Fruit fly (Drosophila melanogaster) whole organism, embryonic: ENCODE results near the gene CG42366.

Experiments used
- ATbp ChIP-seq: fragments of 200-800 bp; sonication (Bioruptor generic); optimal IDR thresholded peaks from 2 replicates; lab custom pipeline; 2017; ENCODE audit warnings: missing biosample characterization, mild to moderate bottlenecking, missing genetic modification characterization, missing genetic modification reagents
- B-H2 ChIP-seq: fragments of 200-800 bp; sonication (Bioruptor generic); optimal IDR thresholded peaks from 2 replicates; lab custom pipeline; 2018; ENCODE audit warnings: missing biosample characterization, mild to moderate bottlenecking, missing genetic modification characterization
- Bdp1 ChIP-seq: fragments of 200-800 bp; sonication (Bioruptor generic); optimal IDR thresholded peaks from 3 replicates; lab custom pipeline; 2016; ENCODE audit warnings: missing biosample characterization, missing genetic modification characterization
- CG10565 ChIP-seq: fragments of 200-800 bp; sonication (Bioruptor generic); optimal IDR thresholded peaks from 3 replicates; lab custom pipeline; 2016; ENCODE audit warnings: missing biosample characterization, mild to moderate bottlenecking, missing genetic modification characterization
- CG11504 ChIP-seq: fragments of 200-800 bp; sonication (Bioruptor generic); optimal IDR thresholded peaks from 3 replicates; lab custom pipeline; 2019; ENCODE audit warnings: missing biosample characterization, mild to moderate bottlenecking, missing genetic modification characterization, moderate library complexity
- CG11695 ChIP-seq: fragments of 200-800 bp; sonication (Bioruptor generic); IDR thresholded peaks from 3 replicates; pipeline ENCODE4 v1.3.6; 2022; ENCODE audit warnings: missing biosample characterization, missing genetic modification characterization
- CG12391 ChIP-seq: fragments of 200-800 bp; sonication (Bioruptor generic); optimal IDR thresholded peaks from 3 replicates; lab custom pipeline; 2018; ENCODE audit warnings: missing biosample characterization, mild to moderate bottlenecking, missing genetic modification characterization, moderate library complexity
- CG13775 ChIP-seq: fragments of 200-800 bp; sonication (Bioruptor generic); optimal IDR thresholded peaks from 3 replicates; lab custom pipeline; 2017; ENCODE audit warnings: missing biosample characterization, mild to moderate bottlenecking, missing genetic modification characterization
- CG15073 ChIP-seq: fragments of 200-800 bp; sonication (Bioruptor generic); optimal IDR thresholded peaks from 2 replicates; lab custom pipeline; 2016; ENCODE audit warnings: missing biosample characterization, missing genetic modification characterization
- CG15269 ChIP-seq: fragments of 200-800 bp; sonication (Bioruptor generic); optimal IDR thresholded peaks from 2 replicates; lab custom pipeline; 2018; ENCODE audit warnings: missing biosample characterization, mild to moderate bottlenecking, missing genetic modification characterization, moderate library complexity
- CG1603 ChIP-seq: fragments of 200-800 bp; sonication (Bioruptor generic); optimal IDR thresholded peaks from 2 replicates; lab custom pipeline; 2019; ENCODE audit warnings: missing biosample characterization, mild to moderate bottlenecking, missing genetic modification characterization, moderate library complexity
- CG17568 ChIP-seq: fragments of 200-800 bp; sonication (Bioruptor generic); optimal IDR thresholded peaks from 2 replicates; lab custom pipeline; 2018; ENCODE audit warnings: missing biosample characterization, mild to moderate bottlenecking, missing genetic modification characterization, moderate library complexity
- CG30403 ChIP-seq: fragments of 200-800 bp; sonication (Bioruptor generic); optimal IDR thresholded peaks from 3 replicates; lab custom pipeline; 2016; ENCODE audit warnings: missing biosample characterization, missing genetic modification characterization
- CG4404 ChIP-seq: fragments of 200-800 bp; sonication (Bioruptor generic); IDR thresholded peaks from 2 replicates; pipeline ENCODE4 v1.3.6; 2022; ENCODE audit warnings: missing biosample characterization, missing genetic modification characterization
- CG4424 ChIP-seq: fragments of 200-800 bp; sonication (Bioruptor generic); optimal IDR thresholded peaks from 3 replicates; lab custom pipeline; 2016; ENCODE audit warnings: missing biosample characterization, missing genetic modification characterization
- CG7271 ChIP-seq: fragments of 200-800 bp; sonication (Bioruptor generic); optimal IDR thresholded peaks from 2 replicates; lab custom pipeline; 2018; ENCODE audit warnings: missing biosample characterization, mild to moderate bottlenecking, missing genetic modification characterization, moderate library complexity
- CG7928 ChIP-seq: fragments of 200-800 bp; sonication (Bioruptor generic); optimal IDR thresholded peaks from 2 replicates; lab custom pipeline; 2017; ENCODE audit warnings: missing biosample characterization, mild to moderate bottlenecking, missing genetic modification characterization
- CG9727 ChIP-seq: fragments of 200-800 bp; sonication (Bioruptor generic); optimal IDR thresholded peaks from 3 replicates; lab custom pipeline; 2017; ENCODE audit warnings: missing biosample characterization, mild to moderate bottlenecking, missing genetic modification characterization
- CG9876 ChIP-seq: fragments of 200-800 bp; sonication (Bioruptor generic); optimal IDR thresholded peaks from 2 replicates; lab custom pipeline; 2016; ENCODE audit warnings: missing biosample characterization, missing genetic modification characterization
- Camta ChIP-seq: fragments of 200-800 bp; sonication (Bioruptor generic); optimal IDR thresholded peaks from 2 replicates; lab custom pipeline; 2016; ENCODE audit warnings: missing biosample characterization, missing genetic modification characterization
- Dbx ChIP-seq: fragments of 200-800 bp; sonication (Bioruptor generic); IDR thresholded peaks from 3 replicates; pipeline ENCODE4 v1.3.6; 2022; ENCODE audit warnings: missing biosample characterization, missing genetic modification characterization
- Dip3 ChIP-seq: fragments of 200-800 bp; sonication (Bioruptor generic); optimal IDR thresholded peaks from 3 replicates; lab custom pipeline; 2016; ENCODE audit warnings: missing biosample characterization, missing genetic modification characterization
- Dref ChIP-seq: fragments of 200-800 bp; sonication (Bioruptor generic); IDR thresholded peaks from 2 replicates; pipeline ENCODE4 v1.3.6; 2022; ENCODE audit warnings: missing biosample characterization, missing genetic modification characterization
- Elba2 ChIP-seq: fragments of 200-800 bp; sonication (Bioruptor generic); optimal IDR thresholded peaks from 3 replicates; lab custom pipeline; 2016; ENCODE audit warnings: missing biosample characterization, missing genetic modification characterization
- HLH4C ChIP-seq: fragments of 200-800 bp; sonication (Bioruptor generic); IDR thresholded peaks from 3 replicates; pipeline ENCODE4 v1.3.6; 2022; ENCODE audit warnings: missing biosample characterization, missing genetic modification characterization; ENCODE audit not compliant: partially characterized antibody
- Hmx ChIP-seq: fragments of 200-800 bp; sonication (Bioruptor generic); optimal IDR thresholded peaks from 2 replicates; lab custom pipeline; 2016; ENCODE audit warnings: missing biosample characterization, missing genetic modification characterization
- Jarid2 ChIP-seq: fragments of 200-800 bp; sonication (Bioruptor generic); optimal IDR thresholded peaks from 3 replicates; lab custom pipeline; 2017; ENCODE audit warnings: mild to moderate bottlenecking, missing biosample characterization, missing genetic modification reagents, missing genetic modification characterization
- Lhr ChIP-seq: fragments of 200-800 bp; sonication (Bioruptor generic); optimal IDR thresholded peaks from 3 replicates; lab custom pipeline; 2017; ENCODE audit warnings: mild to moderate bottlenecking, missing biosample characterization, missing genetic modification reagents, missing genetic modification characterization
- MBD-R2 ChIP-seq: fragments of 200-800 bp; sonication (Bioruptor generic); IDR thresholded peaks from 2 replicates; pipeline ENCODE4 v1.3.6; 2022; ENCODE audit warnings: missing biosample characterization, missing genetic modification characterization
- MESR4 ChIP-seq: fragments of 200-800 bp; sonication (Bioruptor generic); optimal IDR thresholded peaks from 2 replicates; lab custom pipeline; 2018; ENCODE audit warnings: missing biosample characterization, mild to moderate bottlenecking, missing genetic modification characterization, moderate library complexity
- NfI ChIP-seq: fragments of 200-800 bp; sonication (Bioruptor generic); optimal IDR thresholded peaks from 3 replicates; lab custom pipeline; 2018; ENCODE audit warnings: missing biosample characterization, mild to moderate bottlenecking, missing genetic modification characterization, moderate library complexity
- Poxn ChIP-seq: fragments of 200-800 bp; sonication (Bioruptor generic); IDR thresholded peaks from 2 replicates; pipeline ENCODE4 v1.3.6; 2022; ENCODE audit warnings: missing biosample characterization, missing genetic modification characterization
- Rx ChIP-seq: fragments of 200-800 bp; sonication (Bioruptor generic); IDR thresholded peaks from 2 replicates; pipeline ENCODE4 v1.3.6; 2022; ENCODE audit warnings: missing biosample characterization, missing genetic modification characterization
- Sox100B ChIP-seq: fragments of 200-800 bp; sonication (Bioruptor generic); optimal IDR thresholded peaks from 3 replicates; lab custom pipeline; 2018; ENCODE audit warnings: missing biosample characterization, mild to moderate bottlenecking, missing genetic modification characterization
- YL-1 ChIP-seq: fragments of 200-800 bp; sonication (Bioruptor generic); optimal IDR thresholded peaks from 3 replicates; lab custom pipeline; 2017; ENCODE audit warnings: missing biosample characterization, mild to moderate bottlenecking, missing genetic modification characterization
- ash1 ChIP-seq: fragments of 200-800 bp; sonication (Bioruptor generic); optimal IDR thresholded peaks from 2 replicates; lab custom pipeline; 2018; ENCODE audit warnings: missing biosample characterization, mild to moderate bottlenecking, missing genetic modification characterization
- bcd ChIP-seq: fragments of 200-800 bp; sonication (Bioruptor generic); optimal IDR thresholded peaks from 2 replicates; lab custom pipeline; 2017; ENCODE audit warnings: missing biosample characterization, mild to moderate bottlenecking, missing genetic modification characterization
- danr ChIP-seq: fragments of 200-800 bp; sonication (Bioruptor generic); IDR thresholded peaks from 2 replicates; pipeline ENCODE4 v1.3.6; 2022; ENCODE audit warnings: missing biosample characterization, missing genetic modification characterization
- ems ChIP-seq: fragments of 200-800 bp; sonication (Bioruptor generic); optimal IDR thresholded peaks from 3 replicates; lab custom pipeline; 2016; ENCODE audit warnings: missing biosample characterization, missing genetic modification characterization
- gcm2 ChIP-seq: fragments of 200-800 bp; sonication (Bioruptor generic); optimal IDR thresholded peaks from 2 replicates; lab custom pipeline; 2016; ENCODE audit warnings: missing biosample characterization, missing genetic modification characterization
- gsb-n ChIP-seq: fragments of 200-800 bp; sonication (Bioruptor generic); optimal IDR thresholded peaks from 3 replicates; lab custom pipeline; 2018; ENCODE audit warnings: missing biosample characterization, mild to moderate bottlenecking, missing genetic modification characterization
- jigr1 ChIP-seq: fragments of 200-800 bp; sonication (Bioruptor generic); IDR thresholded peaks from 3 replicates; pipeline ENCODE4 v1.3.6; 2022; ENCODE audit warnings: missing biosample characterization, missing genetic modification characterization
- lov ChIP-seq, 2 experiments: fragments of 200-800 bp in 1 of 2; fragments of >200 bp in 1 of 2; sonication (Bioruptor generic) in 1 of 2; IDR thresholded peaks in 1 of 2; optimal IDR thresholded peaks in 1 of 2; 2 replicates in 1 of 2; 3 replicates in 1 of 2; pipeline versions ENCODE4 v1.3.6 to Lab custom; 2017 to 2022; ENCODE audit warnings: missing biosample characterization in 1 of 2, missing genetic modification characterization in 1 of 2
- org-1 ChIP-seq: fragments of 200-800 bp; sonication (Bioruptor generic); optimal IDR thresholded peaks from 2 replicates; lab custom pipeline; 2017; ENCODE audit warnings: missing biosample characterization, missing genetic modification characterization
- pan ChIP-seq, 4 experiments: fragments of >200 bp in 3 of 4; fragments of 200-800 bp in 1 of 4; sonication (Bioruptor generic) in 1 of 4; optimal IDR thresholded peaks in 3 of 4; IDR thresholded peaks in 1 of 4; 2 replicates each; pipeline versions ENCODE4 v1.3.6 to Lab custom; 2017 to 2022; ENCODE audit warnings: missing biosample characterization in 2 of 4, missing genetic modification characterization in 2 of 4, mixed read lengths in 1 of 4
- phol ChIP-seq: fragments of 200-800 bp; sonication (Bioruptor generic); optimal IDR thresholded peaks from 3 replicates; lab custom pipeline; 2018; ENCODE audit warnings: missing biosample characterization, mild to moderate bottlenecking, missing genetic modification characterization, moderate library complexity
- run ChIP-seq: fragments of 200-800 bp; sonication (Bioruptor generic); optimal IDR thresholded peaks from 3 replicates; lab custom pipeline; 2018; ENCODE audit warnings: missing biosample characterization, mild to moderate bottlenecking, missing genetic modification characterization
- sisA ChIP-seq: fragments of 200-800 bp; sonication (Bioruptor generic); IDR thresholded peaks from 2 replicates; pipeline ENCODE4 v1.3.6; 2022; ENCODE audit warnings: missing biosample characterization, missing genetic modification characterization
- tin ChIP-seq: fragments of 200-800 bp; sonication (Bioruptor generic); optimal IDR thresholded peaks from 3 replicates; lab custom pipeline; 2016; ENCODE audit warnings: missing biosample characterization, missing genetic modification characterization
- twi ChIP-seq: fragments of 200-800 bp; optimal IDR thresholded peaks from 2 replicates; lab custom pipeline; 2019; ENCODE audit warnings: missing biosample characterization, mild to moderate bottlenecking, missing genetic modification characterization, moderate library complexity

The CG42366 gene

dm6 chr2L:9897296-9897695, 27.7 kb upstream of the CG42366 start, which contains the start of gene RpS2 (continued):
- TF ChIP-seq Lhr (peak; percentile 51), jigr1 (GFP tag; lab: Robert Waterston, UW) (peak; percentile 18; the same call in 1 of the 3 replicates), bcd (GFP tag; lab: Kevin White, UChicago) (peak; percentile 9), CG17568 (GFP tag; lab: Kevin White, UChicago) (peak; percentile 46), Rx (GFP tag; lab: Robert Waterston, UW) (no peak), org-1 (no peak), pan (optimal IDR thresholded peaks at IDR 0.05; lab: Kevin White, UChicago) (no peak), pan (GFP tag; optimal IDR thresholded peaks at IDR 0.05 in 1 of 2, IDR thresholded peaks at IDR 0.05 in 1 of 2) (peak in 1 of 2 experiments; percentile 7), CG1603 (tag; lab: Kevin White, UChicago) (peak; percentile 90), Dbx (peak; percentile 75), phol (tag; lab: Kevin White, UChicago) (peak; percentile 96), Bdp1 (GFP tag; lab: Kevin White, UChicago) (no peak), CG11695 (GFP tag; lab: Robert Waterston, UW) (no peak), NfI (peak; percentile 16), CG15073 (no peak), B-H2 (GFP tag; lab: Kevin White, UChicago) (peak; percentile 77), CG10565 (no peak), CG9727 (GFP tag; lab: Kevin White, UChicago) (peak; percentile 26), YL-1 (GFP tag; lab: Kevin White, UChicago) (peak; percentile 92), MESR4 (GFP tag; lab: Kevin White, UChicago) (peak; percentile 99), Sox100B (GFP tag; lab: Kevin White, UChicago) (peak; percentile 23), sisA (GFP tag; lab: Robert Waterston, UW) (no peak), CG12391 (peak; percentile 65), twi (tag; lab: Kevin White, UChicago) (no peak), CG4424 (GFP tag; lab: Kevin White, UChicago) (no peak), HLH4C (GFP tag; lab: Robert Waterston, UW) (peak; percentile 98), Hmx (no peak), Camta (GFP tag; lab: Kevin White, UChicago) (no peak), Jarid2 (GFP tag; lab: Kevin White, UChicago) (peak; percentile 13), gcm2 (GFP tag; lab: Kevin White, UChicago) (no peak), CG7271 (tag; lab: Kevin White, UChicago) (no peak), danr (GFP tag; lab: Robert Waterston, UW) (no peak), ash1 (GFP tag; lab: Kevin White, UChicago) (no peak), run (tag; lab: Kevin White, UChicago) (no peak), CG7928 (GFP tag; lab: Kevin White, UChicago) (no peak), MBD-R2 (GFP tag; lab: Robert Waterston, UW) (peak; percentile 59), Dref (GFP tag; lab: Robert Waterston, UW) (peak; percentile 96), ATbp (GFP tag; lab: Kevin White, UChicago) (peak; percentile 31), tin (GFP tag; lab: Kevin White, UChicago) (no peak), CG9876 (GFP tag; lab: Kevin White, UChicago) (no peak), CG11504 (tag; lab: Kevin White, UChicago) (no peak), Elba2 (GFP tag; lab: Kevin White, UChicago) (no peak), CG13775 (GFP tag; lab: Kevin White, UChicago) (no peak), gsb-n (tag; lab: Kevin White, UChicago) (peak; percentile 60), CG30403 (GFP tag; lab: Kevin White, UChicago) (peak; percentile 38), lov (optimal IDR thresholded peaks at IDR 0.05; lab: Kevin White, UChicago) (no peak), lov (GFP tag; IDR thresholded peaks at IDR 0.05; lab: Robert Waterston, UW) (no peak), Poxn (GFP tag; lab: Robert Waterston, UW) (no peak), CG4404 (GFP tag; lab: Robert Waterston, UW) (no peak), Dip3 (no peak), CG15269 (tag; lab: Kevin White, UChicago) (peak; percentile 60), ems (GFP tag; lab: Kevin White, UChicago) (no peak)
